Worm (Caenorhabditis elegans) whole organism, L3 larva: ENCODE data around the gene F32H5.3.
A peak's percentile ranks its signal among the peaks of the same experiment; 100 is the strongest.

Experiments
- R02D3.7 ChIP-seq: fragments of 150-350 bp; optimal IDR thresholded peaks from 2 replicates; lab custom pipeline; 2014; ENCODE audit warnings: missing biosample characterization, missing genetic modification characterization
- ZK546.5 ChIP-seq: sonication (generic microtip); optimal IDR thresholded peaks from 2 replicates; lab custom pipeline; 2017; ENCODE audit warnings: missing biosample characterization, missing genetic modification characterization
- aly-2 ChIP-seq: fragments of 150-350 bp; optimal IDR thresholded peaks from 2 replicates; lab custom pipeline; 2014; ENCODE audit warnings: missing biosample characterization, missing genetic modification characterization
- ceh-16 ChIP-seq: sonication (generic microtip); optimal IDR thresholded peaks from 2 replicates; lab custom pipeline; 2017; ENCODE audit warnings: missing biosample characterization, missing genetic modification characterization
- ceh-28 ChIP-seq: fragments of 150-350 bp; optimal IDR thresholded peaks from 2 replicates; lab custom pipeline; 2014; ENCODE audit warnings: missing biosample characterization, missing genetic modification reagents, missing genetic modification characterization
- ceh-82 ChIP-seq: fragments of 150-350 bp; optimal IDR thresholded peaks from 2 replicates; lab custom pipeline; 2014; ENCODE audit warnings: missing biosample characterization, missing genetic modification characterization
- ceh-9 ChIP-seq: sonication (generic microtip); optimal IDR thresholded peaks from 2 replicates; lab custom pipeline; 2018; ENCODE audit warnings: missing biosample characterization, missing genetic modification characterization
- daf-12 ChIP-seq: fragments of 150-350 bp; optimal IDR thresholded peaks from 2 replicates; lab custom pipeline; 2014; ENCODE audit warnings: missing biosample characterization, missing genetic modification reagents, missing genetic modification characterization
- egl-27 ChIP-seq: sonication (generic microtip); optimal IDR thresholded peaks from 4 replicates; lab custom pipeline; 2017; ENCODE audit warnings: missing biosample characterization, missing genetic modification reagents, missing genetic modification characterization
- egl-5 ChIP-seq: fragments of 150-350 bp; optimal IDR thresholded peaks from 2 replicates; lab custom pipeline; 2017; ENCODE audit warnings: missing biosample characterization, missing genetic modification reagents, missing genetic modification characterization, inconsistent platforms
- elt-1 ChIP-seq: fragments of 150-350 bp; optimal IDR thresholded peaks from 2 replicates; lab custom pipeline; 2014; ENCODE audit warnings: missing biosample characterization, missing genetic modification characterization
- elt-2 ChIP-seq: sonication (generic microtip); optimal IDR thresholded peaks from 2 replicates; lab custom pipeline; 2016; ENCODE audit warnings: missing genetic modification reagents, mild to moderate bottlenecking, missing genetic modification characterization, missing compliant biosample characterization
- elt-3 ChIP-seq, 3 experiments: fragments of 150-350 bp in 1 of 3; sonication (generic microtip) in 2 of 3; optimal IDR thresholded peaks; 2 replicates in 2 of 3; 4 replicates in 1 of 3; lab custom pipeline; 2014 to 2017; ENCODE audit warnings: missing biosample characterization in 3 of 3, missing genetic modification characterization in 3 of 3
- eor-1 ChIP-seq, 2 experiments: fragments of 150-350 bp; optimal IDR thresholded peaks; 2 replicates each; lab custom pipeline; 2014 to 2018; ENCODE audit warnings: missing biosample characterization in 2 of 2, missing genetic modification characterization in 2 of 2
- fkh-10 ChIP-seq: sonication (generic microtip); optimal IDR thresholded peaks from 2 replicates; lab custom pipeline; 2017; ENCODE audit warnings: missing biosample characterization, missing genetic modification reagents, missing genetic modification characterization
- hmg-11 ChIP-seq: sonication (generic microtip); optimal IDR thresholded peaks from 2 replicates; lab custom pipeline; 2016; ENCODE audit warnings: missing genetic modification characterization, missing compliant biosample characterization
- jun-1 ChIP-seq: fragments of 150-350 bp; optimal IDR thresholded peaks from 2 replicates; lab custom pipeline; 2014; ENCODE audit warnings: missing biosample characterization, missing genetic modification reagents, missing genetic modification characterization
- lin-15B ChIP-seq: fragments of 150-350 bp; optimal IDR thresholded peaks from 2 replicates; lab custom pipeline; 2014; ENCODE audit warnings: missing biosample characterization, missing genetic modification characterization
- lin-39 ChIP-seq: fragments of 150-350 bp; optimal IDR thresholded peaks from 2 replicates; lab custom pipeline; 2018; ENCODE audit warnings: missing biosample characterization, missing genetic modification reagents, missing genetic modification characterization
- lsy-12 ChIP-seq: sonication (generic microtip); optimal IDR thresholded peaks from 2 replicates; lab custom pipeline; 2016; ENCODE audit warnings: mild to moderate bottlenecking, missing genetic modification characterization, missing compliant biosample characterization
- mdl-1 ChIP-seq: fragments of 150-350 bp; optimal IDR thresholded peaks from 2 replicates; lab custom pipeline; 2014; ENCODE audit warnings: missing biosample characterization, missing genetic modification characterization
- mml-1 ChIP-seq: fragments of 150-350 bp; sonication (generic microtip); optimal IDR thresholded peaks from 3 replicates; lab custom pipeline; 2014; ENCODE audit warnings: missing biosample characterization, missing genetic modification characterization
- nhr-11 ChIP-seq: fragments of 150-350 bp; optimal IDR thresholded peaks from 2 replicates; lab custom pipeline; 2014; ENCODE audit warnings: missing biosample characterization, missing genetic modification characterization
- nhr-12 ChIP-seq: fragments of 150-350 bp; optimal IDR thresholded peaks from 2 replicates; lab custom pipeline; 2014; ENCODE audit warnings: missing biosample characterization, missing genetic modification characterization
- nhr-23 ChIP-seq: fragments of 150-350 bp; optimal IDR thresholded peaks from 2 replicates; lab custom pipeline; 2014; ENCODE audit warnings: missing biosample characterization, missing genetic modification reagents, missing genetic modification characterization
- nhr-237 ChIP-seq: fragments of 150-350 bp; optimal IDR thresholded peaks from 2 replicates; lab custom pipeline; 2014; ENCODE audit warnings: missing biosample characterization, missing genetic modification characterization
- nhr-25 ChIP-seq: sonication (generic microtip); optimal IDR thresholded peaks from 2 replicates; lab custom pipeline; 2017; ENCODE audit warnings: missing biosample characterization, missing genetic modification characterization
- nhr-28 ChIP-seq: fragments of 150-350 bp; optimal IDR thresholded peaks from 2 replicates; lab custom pipeline; 2014; ENCODE audit warnings: missing biosample characterization, missing genetic modification characterization
- nhr-43 ChIP-seq: sonication (generic microtip); optimal IDR thresholded peaks from 2 replicates; lab custom pipeline; 2016; ENCODE audit warnings: mild to moderate bottlenecking, missing genetic modification characterization, missing compliant biosample characterization; ENCODE audit not compliant: poor library complexity, severe bottlenecking
- nhr-67 ChIP-seq: fragments of 150-350 bp; optimal IDR thresholded peaks from 2 replicates; lab custom pipeline; 2014; ENCODE audit warnings: missing biosample characterization, missing genetic modification characterization
- nhr-76 ChIP-seq: fragments of 150-350 bp; sonication (generic microtip); optimal IDR thresholded peaks from 5 replicates; lab custom pipeline; 2014; ENCODE audit warnings: missing biosample characterization, missing genetic modification characterization
- pha-4 ChIP-seq: fragments of 150-350 bp; optimal IDR thresholded peaks from 2 replicates; lab custom pipeline; 2014; ENCODE audit warnings: missing biosample characterization, missing genetic modification reagents, missing genetic modification characterization
- sea-2 ChIP-seq: fragments of 150-350 bp; sonication (generic microtip); optimal IDR thresholded peaks from 4 replicates; lab custom pipeline; 2014; ENCODE audit warnings: missing biosample characterization, missing genetic modification reagents, missing genetic modification characterization
- snpc-4 ChIP-seq: fragments of 150-350 bp; optimal IDR thresholded peaks from 2 replicates; lab custom pipeline; 2014; ENCODE audit warnings: missing biosample characterization, missing genetic modification characterization
- tbx-2 ChIP-seq: sonication (generic microtip); optimal IDR thresholded peaks from 2 replicates; lab custom pipeline; 2016; ENCODE audit warnings: mild to moderate bottlenecking, missing genetic modification characterization, missing compliant biosample characterization
- unc-39 ChIP-seq: sonication (generic microtip); optimal IDR thresholded peaks from 4 replicates; lab custom pipeline; 2017; ENCODE audit warnings: missing biosample characterization, missing genetic modification characterization
- unc-62 ChIP-seq: fragments of 150-350 bp; sonication (generic microtip); optimal IDR thresholded peaks from 4 replicates; lab custom pipeline; 2014; ENCODE audit warnings: missing biosample characterization, missing genetic modification reagents, missing genetic modification characterization
- zag-1 ChIP-seq: fragments of 150-350 bp; optimal IDR thresholded peaks from 2 replicates; lab custom pipeline; 2014; ENCODE audit warnings: missing biosample characterization, missing genetic modification characterization
- ztf-11 ChIP-seq: fragments of 150-350 bp; optimal IDR thresholded peaks from 2 replicates; lab custom pipeline; 2014; ENCODE audit warnings: missing biosample characterization, missing genetic modification characterization
- ztf-4 ChIP-seq: fragments of 150-350 bp; optimal IDR thresholded peaks from 2 replicates; lab custom pipeline; 2014; ENCODE audit warnings: missing biosample characterization, missing genetic modification characterization

The F32H5.3 gene

DNA sequence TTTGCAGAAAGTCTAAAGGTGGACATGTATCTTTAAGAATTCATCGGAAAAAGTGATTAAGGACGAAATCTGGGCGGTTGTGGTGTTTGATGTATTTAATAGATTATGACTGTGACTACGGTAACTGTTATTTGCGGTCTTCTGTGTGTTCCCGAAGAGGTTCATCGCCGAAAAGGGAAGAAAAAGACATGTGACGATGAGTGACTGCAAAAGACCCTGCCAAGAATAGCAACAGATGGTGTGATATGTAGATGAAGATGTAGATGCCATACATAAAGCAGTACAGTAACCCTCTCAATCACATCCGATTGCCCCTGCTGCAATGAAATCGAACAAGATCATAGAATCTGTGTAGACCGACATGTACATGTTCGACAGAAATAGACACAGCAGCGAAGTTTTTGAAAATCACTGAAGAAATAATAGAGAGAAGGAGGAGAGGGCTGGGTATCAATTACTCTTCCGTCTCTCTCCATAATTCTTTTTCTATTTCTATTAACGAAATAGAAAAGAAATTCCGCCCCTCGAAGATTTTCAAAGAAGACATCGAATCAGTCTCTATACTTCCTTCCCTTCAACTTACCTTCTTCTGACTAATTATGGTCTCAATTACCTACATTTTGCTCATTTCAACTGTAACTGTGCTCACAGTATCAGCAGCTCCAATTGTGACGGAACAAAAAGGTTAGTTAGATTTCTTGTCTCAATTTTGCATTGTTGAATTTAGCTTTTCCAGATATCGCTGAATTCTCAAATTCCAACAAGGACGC is at the start of gene F32H5.3:
Gene F32H5.3 (plus strand): TSS at position 513 of the 770 bp plus-strand sequence.
- no peak for TF ChIP-seq tbx-2 (tag; lab: Kevin White, UChicago)
- TF ChIP-seq sea-2 = no peak
- no peak for TF ChIP-seq mdl-1 (tag; lab: Kevin White, UChicago)
- TF ChIP-seq nhr-43 = peak; percentile 8
- TF ChIP-seq lin-15B (tag; lab: Kevin White, UChicago) = no peak
- no peak for TF ChIP-seq egl-5 (tag; lab: Kevin White, UChicago)
- no peak for TF ChIP-seq eor-1 (tag; optimal IDR thresholded peaks at IDR 0.05; lab: Kevin White, UChicago)
- no peak for TF ChIP-seq zag-1 (tag; lab: Kevin White, UChicago)
- no peak for TF ChIP-seq snpc-4
- no peak for TF ChIP-seq elt-3 (tag; optimal IDR thresholded peaks at IDR 0.05; lab: Kevin White, UChicago)
- TF ChIP-seq ztf-4 = no peak
- no peak for TF ChIP-seq ztf-11 (tag; lab: Kevin White, UChicago)
- TF ChIP-seq nhr-23 = peak; percentile 35
- peak; percentile 24 for TF ChIP-seq nhr-25 (tag; lab: Kevin White, UChicago)
- TF ChIP-seq elt-1 (tag; lab: Kevin White, UChicago) = peak; percentile 81

DNA sequence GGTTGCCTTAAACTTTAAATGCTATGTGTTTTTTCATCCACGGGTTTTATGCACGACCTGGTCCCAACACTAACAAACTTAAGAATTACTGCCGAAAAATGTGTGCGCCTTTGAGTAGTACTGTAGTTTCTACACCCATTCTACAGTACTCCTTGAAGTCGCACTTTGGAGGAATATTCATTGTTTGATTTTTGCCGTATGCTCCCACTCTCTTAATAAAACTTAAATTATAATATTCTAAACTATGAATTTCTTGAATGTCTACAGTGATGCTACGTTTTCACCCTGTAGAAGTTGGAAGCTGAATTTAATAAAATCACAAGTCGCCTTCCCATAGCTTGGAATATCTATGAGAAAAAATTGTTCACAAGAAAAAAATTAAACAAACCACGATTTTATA is 49.3 kb upstream of the F32H5.3 start:
- no peak for TF ChIP-seq lin-39
- no peak for TF ChIP-seq lsy-12 (tag; lab: Kevin White, UChicago)
- TF ChIP-seq ZK546.5 = no peak
- no peak for TF ChIP-seq egl-5 (tag; lab: Kevin White, UChicago)
- TF ChIP-seq nhr-11 = no peak
- TF ChIP-seq R02D3.7 (tag; lab: Kevin White, UChicago) = no peak
- no peak for TF ChIP-seq unc-39
- no peak for TF ChIP-seq elt-2 (tag; lab: Kevin White, UChicago)
- TF ChIP-seq ztf-11 (tag; lab: Kevin White, UChicago) = no peak
- no peak for TF ChIP-seq fkh-10 (GFP tag; lab: Kevin White, UChicago)
- TF ChIP-seq ztf-4 = no peak
- no peak for TF ChIP-seq unc-62 (GFP tag; lab: Kevin White, UChicago)
- no peak for TF ChIP-seq eor-1 (tag; optimal IDR thresholded peaks at IDR 0.05; lab: Kevin White, UChicago)
- TF ChIP-seq elt-1 (tag; lab: Kevin White, UChicago) = no peak
- TF ChIP-seq nhr-23 = no peak
- no peak for TF ChIP-seq mdl-1 (tag; lab: Kevin White, UChicago)
- TF ChIP-seq, all 47 proteins: peak for 0

DNA sequence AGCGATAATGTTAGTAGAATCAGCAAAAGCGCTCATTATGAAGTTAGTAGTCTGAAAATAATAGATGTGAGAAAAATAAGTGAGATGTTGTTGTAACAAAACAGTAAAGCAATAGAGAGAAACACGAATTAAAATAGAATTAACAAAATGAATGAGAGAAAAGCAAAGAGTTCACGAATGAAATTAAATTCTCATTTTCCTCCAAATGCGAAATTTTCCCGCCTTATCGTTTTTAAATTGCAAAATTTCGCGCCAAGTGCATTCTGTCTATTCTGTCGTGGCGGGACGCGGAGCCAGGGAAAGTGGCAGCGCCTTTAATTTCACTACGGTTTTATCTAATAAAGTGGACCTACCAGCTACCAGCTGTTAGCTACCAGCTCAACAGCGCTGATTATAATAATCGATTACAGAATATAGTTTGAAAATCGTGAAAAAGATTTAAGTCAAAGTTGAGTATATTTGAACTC is 46.9 kb upstream of the F32H5.3 start, which contains the start of gene nasp-2:
Gene nasp-2 (minus strand): TSS at position 51 of the 467 bp plus-strand sequence.
- no peak for TF ChIP-seq fkh-10 (GFP tag; lab: Kevin White, UChicago)
- no peak for TF ChIP-seq ztf-4
- TF ChIP-seq elt-2 (tag; lab: Kevin White, UChicago) = peak; percentile 20
- TF ChIP-seq unc-62 (GFP tag; lab: Kevin White, UChicago) = no peak
- TF ChIP-seq nhr-237 (tag; lab: Kevin White, UChicago) = no peak
- peak; percentile 3 for TF ChIP-seq nhr-43
- TF ChIP-seq lin-15B (tag; lab: Kevin White, UChicago) = peak; percentile 44
- peak; percentile 37 for TF ChIP-seq pha-4 (tag; lab: Kevin White, UChicago)

DNA sequence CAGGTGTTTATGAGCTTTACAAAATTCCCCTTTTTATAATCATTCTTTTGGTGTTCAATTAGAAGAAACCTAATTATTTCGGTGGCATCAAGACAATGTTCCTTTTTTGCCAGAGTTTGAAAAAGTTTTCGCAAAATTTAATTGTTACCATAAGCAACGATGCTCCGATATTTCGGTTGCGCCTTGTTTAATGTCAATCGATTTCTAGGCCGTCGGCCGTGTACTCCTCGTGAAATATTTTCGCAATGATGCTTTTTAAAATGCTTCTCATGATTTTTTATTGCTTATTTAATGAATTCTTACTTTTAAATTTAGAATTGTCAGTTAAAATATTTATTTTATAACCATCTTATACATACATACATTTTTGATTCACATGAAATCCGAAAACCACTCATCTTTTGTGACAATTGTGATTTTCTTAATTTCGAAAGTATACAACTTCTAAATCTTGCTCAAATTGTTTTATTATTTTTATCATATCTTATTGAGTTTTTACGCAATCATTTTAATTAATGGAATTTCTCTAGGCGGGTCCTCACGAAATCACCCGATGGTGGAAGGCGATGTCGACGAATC is 46.0 kb upstream of the F32H5.3 start, which contains the start of gene C50B6.3:
Gene C50B6.3 (plus strand): TSS at position 529 of the 579 bp plus-strand sequence.
- no peak for TF ChIP-seq snpc-4
- no peak for TF ChIP-seq unc-39
- TF ChIP-seq eor-1 (tag; optimal IDR thresholded peaks at IDR 0.05; lab: Kevin White, UChicago) = no peak
- peak; percentile 4 for TF ChIP-seq tbx-2 (tag; lab: Kevin White, UChicago)
- peak; percentile 53 for TF ChIP-seq ceh-28 (tag; lab: Kevin White, UChicago)
- TF ChIP-seq sea-2 = no peak
- no peak for TF ChIP-seq nhr-11
- TF ChIP-seq egl-27 = no peak
- TF ChIP-seq egl-5 (tag; lab: Kevin White, UChicago) = peak; percentile 68
- no peak for TF ChIP-seq fkh-10 (GFP tag; lab: Kevin White, UChicago)
- peak; percentile 14 for TF ChIP-seq elt-2 (tag; lab: Kevin White, UChicago)
- peak; percentile 52 for TF ChIP-seq jun-1 (tag; lab: Kevin White, UChicago)
- peak; percentile 90 for TF ChIP-seq nhr-23
- no peak for TF ChIP-seq nhr-12
- TF ChIP-seq R02D3.7 (tag; lab: Kevin White, UChicago) = peak; percentile 35
- TF ChIP-seq lsy-12 (tag; lab: Kevin White, UChicago) = peak; percentile 82
- TF ChIP-seq hmg-11 (tag; lab: Kevin White, UChicago) = peak; percentile 28
- peak; percentile 83 for TF ChIP-seq pha-4 (tag; lab: Kevin White, UChicago)
- TF ChIP-seq zag-1 (tag; lab: Kevin White, UChicago) = no peak
- TF ChIP-seq elt-1 (tag; lab: Kevin White, UChicago) = peak; percentile 42
- peak; percentile 94 for TF ChIP-seq lin-15B (tag; lab: Kevin White, UChicago)
- no peak for TF ChIP-seq ceh-9 (tag; lab: Kevin White, UChicago)
- no peak for TF ChIP-seq nhr-67
- peak; percentile 63 for TF ChIP-seq nhr-25 (tag; lab: Kevin White, UChicago)
- no peak for TF ChIP-seq nhr-28 (tag; lab: Kevin White, UChicago)
- no peak for TF ChIP-seq aly-2 (tag; lab: Kevin White, UChicago)
- TF ChIP-seq mml-1 (tag; lab: Kevin White, UChicago) = no peak
- TF ChIP-seq ceh-16 (tag; lab: Kevin White, UChicago) = no peak
- TF ChIP-seq ZK546.5 = no peak
- no peak for TF ChIP-seq ztf-11 (tag; lab: Kevin White, UChicago)
- no peak for TF ChIP-seq daf-12 (tag; lab: Kevin White, UChicago)
- TF ChIP-seq mdl-1 (tag; lab: Kevin White, UChicago) = no peak
- no peak for TF ChIP-seq ztf-4
- no peak for TF ChIP-seq nhr-76 (tag; lab: Kevin White, UChicago)
- peak; percentile 29 for TF ChIP-seq ceh-82
